Comparison of ENCODE assay signal across 1 fruit fly cellular context in the genomic region with DNA sequence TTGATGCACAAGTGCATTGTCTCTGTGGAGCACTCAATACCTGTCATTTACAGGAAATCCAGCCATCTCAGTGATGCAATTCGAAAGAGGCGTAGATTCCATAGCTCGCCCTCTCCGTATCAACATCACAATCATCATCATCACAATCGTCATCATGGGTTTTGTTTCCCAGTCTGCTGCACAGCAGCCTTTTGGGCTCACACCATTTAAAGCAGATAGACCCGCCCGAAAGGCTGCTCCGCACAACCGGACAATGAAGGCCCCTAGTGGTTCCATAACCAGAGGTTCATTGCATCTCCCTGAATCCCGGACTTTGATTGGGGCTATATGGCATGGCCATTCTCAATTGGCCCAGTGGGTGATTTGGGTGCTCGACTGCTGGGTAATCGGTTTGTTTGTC.
TF ChIP-seq lines count a peak whose summit lies in the region.

No protein-coding gene starts in this region.

TF ChIP-seq in whole organism, embryonic, 481 proteins besides CTCF, POLR2A, EP300 and RAD21 (continued from another document):
- 0 out of 3 replicates have a peak, but pooled peaks have one; percentile 13 for TF ChIP-seq zen2 (GFP tag; IDR thresholded peaks at IDR 0.05; lab: Robert Waterston, UW; ENCODE audit: partially characterized antibody)
